Worm (Caenorhabditis elegans): ENCODE measurements around the gene W06E11.1.

- no peak for TF ChIP-seq ztf-23 (GFP tag; IDR thresholded peaks at IDR 0.05)
- no peak for TF ChIP-seq flt-1 (GFP tag; IDR thresholded peaks at IDR 0.05)
- no peak for TF ChIP-seq T22C8.4 (GFP tag; IDR thresholded peaks at IDR 0.05)
- no peak for TF ChIP-seq ztf-29 (GFP tag; IDR thresholded peaks at IDR 0.05)
- TF ChIP-seq tab-1 (GFP tag; IDR thresholded peaks at IDR 0.05): no peak
- no peak for TF ChIP-seq med-1 (GFP tag; optimal IDR thresholded peaks at IDR 0.05; ENCODE audit: insufficient read depth)
These were observed 16.5 kb downstream of the W06E11.1 start, which contains the start of gene C09F5.1 for ce11 chrIII:658357-658756.

Data from whole organism, midembryonic.